Worm (Caenorhabditis elegans): Measurements from ENCODE around the gene T22B2.2.

ce11 chrX:3914273-3914672 is 5.9 kb upstream of the T22B2.2 start:
- peak; percentile 49; the same call in 1 of the 2 replicates for TF ChIP-seq T22C8.4 (GFP tag; IDR thresholded peaks at IDR 0.05)
- peak; percentile 61 for TF ChIP-seq ztf-29 (GFP tag; IDR thresholded peaks at IDR 0.05)
- peak; percentile 82 for TF ChIP-seq flt-1 (GFP tag; IDR thresholded peaks at IDR 0.05)
